Worm (Caenorhabditis elegans) whole organism, early embryonic: ENCODE measurements around the gene K06H6.2.

Source experiments
- aly-1 ChIP-seq: sonication (generic microtip); optimal IDR thresholded peaks from 2 replicates; lab custom pipeline; 2016; ENCODE audit warnings: missing genetic modification characterization, missing compliant biosample characterization
- ama-1 ChIP-seq: fragments of 150-350 bp; optimal IDR thresholded peaks from 2 replicates; lab custom pipeline; 2014
- ets-7 ChIP-seq: sonication (generic microtip); optimal IDR thresholded peaks from 2 replicates; lab custom pipeline; 2016; ENCODE audit warnings: missing genotype, missing genetic modification characterization, missing compliant biosample characterization
- flt-1 ChIP-seq: fragments of 200-800 bp; sonication (Bioruptor generic); IDR thresholded peaks from 2 replicates; pipeline ENCODE4 v1.3.6; 2022; ENCODE audit warnings: missing genetic modification characterization, missing compliant biosample characterization
- sea-1 ChIP-seq: fragments of 200-800 bp; sonication (Bioruptor generic); conservative IDR thresholded peaks from 2 replicates; pipeline ENCODE4 v1.3.6; 2022; ENCODE audit warnings: missing genetic modification characterization, missing compliant biosample characterization
- tbx-37 ChIP-seq: fragments of 200-800 bp; sonication (Bioruptor generic); conservative IDR thresholded peaks from 2 replicates; pipeline ENCODE4 v1.3.6; 2022; ENCODE audit warnings: missing genetic modification reagents, missing genetic modification characterization, missing compliant biosample characterization
- tra-4 ChIP-seq: sonication (generic microtip); optimal IDR thresholded peaks from 2 replicates; lab custom pipeline; 2017; ENCODE audit warnings: missing genetic modification characterization, missing compliant biosample characterization

- no peak for TF ChIP-seq flt-1 (GFP tag; lab: Robert Waterston, UW)
- no peak for TF ChIP-seq ama-1 (lab: Kevin White, UChicago)
- no peak for TF ChIP-seq sea-1 (GFP tag; lab: Robert Waterston, UW)
- no peak for TF ChIP-seq tbx-37 (GFP tag; lab: Robert Waterston, UW)
- no peak for TF ChIP-seq aly-1 (tag; lab: Kevin White, UChicago)
- TF ChIP-seq ets-7 (tag; lab: Kevin White, UChicago) = no peak
- no peak for TF ChIP-seq tra-4
Measured at ce11 chrV:587818-588217, 2.2 kb downstream of the K06H6.2 start, which contains the start of gene K06H6.1.
